Fruit fly (Drosophila melanogaster) whole organism, embryonic: ENCODE data around the gene Sas-6.

Source experiments
- Ada2b ChIP-seq: fragments of 200-800 bp; sonication (Bioruptor generic); IDR thresholded peaks from 2 replicates; pipeline ENCODE4 v1.3.6; 2022; ENCODE audit warnings: missing biosample characterization, missing genetic modification characterization
- Atf-2 ChIP-seq: fragments of 200-800 bp; sonication (Bioruptor generic); optimal IDR thresholded peaks from 2 replicates; lab custom pipeline; 2016; ENCODE audit warnings: missing biosample characterization, missing genetic modification characterization
- B-H2 ChIP-seq: fragments of 200-800 bp; sonication (Bioruptor generic); optimal IDR thresholded peaks from 2 replicates; lab custom pipeline; 2018; ENCODE audit warnings: missing biosample characterization, mild to moderate bottlenecking, missing genetic modification characterization
- Bteb2 ChIP-seq: fragments of 200-800 bp; sonication (Bioruptor generic); optimal IDR thresholded peaks from 2 replicates; lab custom pipeline; 2016; ENCODE audit warnings: missing biosample characterization, missing genetic modification characterization
- CG10565 ChIP-seq: fragments of 200-800 bp; sonication (Bioruptor generic); optimal IDR thresholded peaks from 3 replicates; lab custom pipeline; 2016; ENCODE audit warnings: missing biosample characterization, mild to moderate bottlenecking, missing genetic modification characterization
- CG11504 ChIP-seq: fragments of 200-800 bp; sonication (Bioruptor generic); optimal IDR thresholded peaks from 3 replicates; lab custom pipeline; 2019; ENCODE audit warnings: missing biosample characterization, mild to moderate bottlenecking, missing genetic modification characterization, moderate library complexity
- CG12071 ChIP-seq: fragments of 200-800 bp; sonication (Bioruptor generic); optimal IDR thresholded peaks from 3 replicates; lab custom pipeline; 2018; ENCODE audit warnings: missing biosample characterization, mild to moderate bottlenecking, missing genetic modification characterization
- CG12942 ChIP-seq: fragments of 200-800 bp; sonication (Bioruptor generic); optimal IDR thresholded peaks from 3 replicates; lab custom pipeline; 2016; ENCODE audit warnings: missing biosample characterization, missing genetic modification characterization
- CG15601 ChIP-seq: fragments of 200-800 bp; sonication (Bioruptor generic); optimal IDR thresholded peaks from 3 replicates; lab custom pipeline; 2019; ENCODE audit warnings: missing biosample characterization, mild to moderate bottlenecking, missing genetic modification characterization, moderate library complexity
- CG17359 ChIP-seq: fragments of 200-800 bp; sonication (Bioruptor generic); optimal IDR thresholded peaks from 3 replicates; lab custom pipeline; 2018; ENCODE audit warnings: missing biosample characterization, mild to moderate bottlenecking, missing genetic modification characterization, moderate library complexity
- CG17385 ChIP-seq: fragments of 200-800 bp; sonication (Bioruptor generic); optimal IDR thresholded peaks from 3 replicates; lab custom pipeline; 2018; ENCODE audit warnings: missing biosample characterization, mild to moderate bottlenecking, missing genetic modification characterization
- CG17612 ChIP-seq: fragments of 200-800 bp; sonication (Bioruptor generic); IDR thresholded peaks from 2 replicates; pipeline ENCODE4 v1.3.6; 2022; ENCODE audit warnings: missing biosample characterization, missing genetic modification characterization
- CG17802 ChIP-seq: fragments of 200-800 bp; sonication (Bioruptor generic); optimal IDR thresholded peaks from 2 replicates; lab custom pipeline; 2018; ENCODE audit warnings: missing biosample characterization, mild to moderate bottlenecking, missing genetic modification characterization, moderate library complexity
- CG18476 ChIP-seq: fragments of 200-800 bp; sonication (Bioruptor generic); optimal IDR thresholded peaks from 2 replicates; lab custom pipeline; 2016; ENCODE audit warnings: missing biosample characterization, mild to moderate bottlenecking, missing genetic modification characterization
- CG2120 ChIP-seq: fragments of 200-800 bp; sonication (Bioruptor generic); optimal IDR thresholded peaks from 3 replicates; lab custom pipeline; 2016; ENCODE audit warnings: missing biosample characterization, missing genetic modification characterization
- CG33557 ChIP-seq: fragments of 200-800 bp; sonication (Bioruptor generic); optimal IDR thresholded peaks from 2 replicates; lab custom pipeline; 2019; ENCODE audit warnings: missing biosample characterization, mild to moderate bottlenecking, missing genetic modification characterization, moderate library complexity
- CG34224 ChIP-seq: fragments of 200-800 bp; sonication (Bioruptor generic); IDR thresholded peaks from 3 replicates; pipeline ENCODE4 v1.3.6; 2022; ENCODE audit warnings: missing biosample characterization, missing genetic modification characterization; ENCODE audit not compliant: partially characterized antibody
- CG34376 ChIP-seq: fragments of 200-800 bp; sonication (Bioruptor generic); optimal IDR thresholded peaks from 2 replicates; lab custom pipeline; 2018; ENCODE audit warnings: missing biosample characterization, mild to moderate bottlenecking, missing genetic modification characterization
- CG4730 ChIP-seq: fragments of 200-800 bp; sonication (Bioruptor generic); IDR thresholded peaks from 2 replicates; pipeline ENCODE4 v1.3.6; 2022; ENCODE audit warnings: missing biosample characterization, missing genetic modification characterization
- CG7745 ChIP-seq: fragments of 200-800 bp; sonication (Bioruptor generic); optimal IDR thresholded peaks from 2 replicates; lab custom pipeline; 2018; ENCODE audit warnings: missing biosample characterization, mild to moderate bottlenecking, missing genetic modification characterization, moderate library complexity
- Camta ChIP-seq: fragments of 200-800 bp; sonication (Bioruptor generic); optimal IDR thresholded peaks from 2 replicates; lab custom pipeline; 2016; ENCODE audit warnings: missing biosample characterization, missing genetic modification characterization
- D19B ChIP-seq: fragments of 200-800 bp; sonication (Bioruptor generic); optimal IDR thresholded peaks from 2 replicates; lab custom pipeline; 2017; ENCODE audit warnings: missing biosample characterization, mild to moderate bottlenecking, missing genetic modification characterization
- Deaf1 ChIP-seq: fragments of 200-800 bp; optimal IDR thresholded peaks from 3 replicates; lab custom pipeline; 2019; ENCODE audit warnings: missing biosample characterization, mild to moderate bottlenecking, missing genetic modification characterization, moderate library complexity
- Doc2 ChIP-seq: fragments of 200-800 bp; sonication (Bioruptor generic); IDR thresholded peaks from 2 replicates; pipeline ENCODE4 v1.3.6; 2022; ENCODE audit warnings: missing biosample characterization, missing genetic modification characterization
- Doc3 ChIP-seq: fragments of 200-800 bp; sonication (Bioruptor generic); IDR thresholded peaks from 3 replicates; pipeline ENCODE4 v1.3.6; 2022; ENCODE audit warnings: missing biosample characterization, missing genetic modification characterization; ENCODE audit not compliant: partially characterized antibody
- Ets97D ChIP-seq: fragments of 200-800 bp; sonication (Bioruptor generic); optimal IDR thresholded peaks from 3 replicates; lab custom pipeline; 2016; ENCODE audit warnings: missing biosample characterization, missing genetic modification characterization
- MBD-R2 ChIP-seq: fragments of 200-800 bp; sonication (Bioruptor generic); IDR thresholded peaks from 2 replicates; pipeline ENCODE4 v1.3.6; 2022; ENCODE audit warnings: missing biosample characterization, missing genetic modification characterization
- Oli ChIP-seq: fragments of 200-800 bp; sonication (Bioruptor generic); optimal IDR thresholded peaks from 2 replicates; lab custom pipeline; 2018; ENCODE audit warnings: missing biosample characterization, mild to moderate bottlenecking, missing genetic modification characterization, moderate library complexity
- Xrp1 ChIP-seq: fragments of 200-800 bp; sonication (Bioruptor generic); IDR thresholded peaks from 2 replicates; pipeline ENCODE4 v1.3.6; 2022; ENCODE audit warnings: missing biosample characterization, missing genetic modification characterization
- disco-r ChIP-seq: fragments of 200-800 bp; sonication (Bioruptor generic); optimal IDR thresholded peaks from 2 replicates; lab custom pipeline; 2016; ENCODE audit warnings: missing biosample characterization, missing genetic modification characterization
- dm ChIP-seq: fragments of 200-800 bp; sonication (Bioruptor generic); optimal IDR thresholded peaks from 3 replicates; lab custom pipeline; 2016; ENCODE audit warnings: missing biosample characterization, missing genetic modification characterization
- dmrt11E ChIP-seq: fragments of 200-800 bp; sonication (Bioruptor generic); optimal IDR thresholded peaks from 3 replicates; lab custom pipeline; 2018; ENCODE audit warnings: missing biosample characterization, mild to moderate bottlenecking, missing genetic modification characterization, moderate library complexity
- ewg ChIP-seq: fragments of 200-800 bp; sonication (Bioruptor generic); optimal IDR thresholded peaks from 3 replicates; lab custom pipeline; 2017; ENCODE audit warnings: mild to moderate bottlenecking, missing biosample characterization, missing genetic modification reagents, missing genetic modification characterization
- gce ChIP-seq: fragments of 200-800 bp; sonication (Bioruptor generic); IDR thresholded peaks from 3 replicates; pipeline ENCODE4 v1.3.6; 2022; ENCODE audit warnings: missing biosample characterization, missing genetic modification characterization
- jing ChIP-seq: fragments of 200-800 bp; sonication (Bioruptor generic); optimal IDR thresholded peaks from 2 replicates; lab custom pipeline; 2018; ENCODE audit warnings: missing biosample characterization, mild to moderate bottlenecking, missing genetic modification characterization
- jumu ChIP-seq: fragments of 200-800 bp; sonication (Bioruptor generic); optimal IDR thresholded peaks from 3 replicates; lab custom pipeline; 2016; ENCODE audit warnings: missing biosample characterization, missing genetic modification characterization
- knrl ChIP-seq: fragments of 200-800 bp; sonication (Bioruptor generic); IDR thresholded peaks from 3 replicates; pipeline ENCODE4 v1.3.6; 2022; ENCODE audit warnings: missing biosample characterization, missing genetic modification characterization; ENCODE audit not compliant: partially characterized antibody
- nmo ChIP-seq: fragments of 200-800 bp; sonication (Bioruptor generic); optimal IDR thresholded peaks from 2 replicates; lab custom pipeline; 2018; ENCODE audit warnings: missing biosample characterization, mild to moderate bottlenecking, missing genetic modification characterization, moderate library complexity
- pho ChIP-seq: fragments of 200-800 bp; sonication (Bioruptor generic); optimal IDR thresholded peaks from 2 replicates; lab custom pipeline; 2016; ENCODE audit warnings: missing biosample characterization, missing genetic modification characterization
- pnt ChIP-seq: fragments of 200-800 bp; sonication (Bioruptor generic); optimal IDR thresholded peaks from 3 replicates; lab custom pipeline; 2016; ENCODE audit warnings: missing biosample characterization, missing genetic modification characterization
- run ChIP-seq: fragments of 200-800 bp; sonication (Bioruptor generic); optimal IDR thresholded peaks from 3 replicates; lab custom pipeline; 2018; ENCODE audit warnings: missing biosample characterization, mild to moderate bottlenecking, missing genetic modification characterization
- sd ChIP-seq: fragments of 200-800 bp; sonication (Bioruptor generic); optimal IDR thresholded peaks from 3 replicates; lab custom pipeline; 2018; ENCODE audit warnings: missing biosample characterization, mild to moderate bottlenecking, missing genetic modification characterization, moderate library complexity
- seq ChIP-seq: fragments of 200-800 bp; sonication (Bioruptor generic); IDR thresholded peaks from 2 replicates; pipeline ENCODE4 v1.3.6; 2022; ENCODE audit warnings: missing biosample characterization, missing genetic modification characterization
- slp2 ChIP-seq: fragments of 200-800 bp; sonication (Bioruptor generic); optimal IDR thresholded peaks from 2 replicates; lab custom pipeline; 2016; ENCODE audit warnings: missing biosample characterization, missing genetic modification characterization
- sqz ChIP-seq: fragments of 200-800 bp; sonication (Bioruptor generic); optimal IDR thresholded peaks from 3 replicates; lab custom pipeline; 2018; ENCODE audit warnings: missing biosample characterization, mild to moderate bottlenecking, missing genetic modification characterization
- ssp ChIP-seq: fragments of 200-800 bp; sonication (Bioruptor generic); IDR thresholded peaks from 2 replicates; pipeline ENCODE4 v1.3.6; 2022; ENCODE audit warnings: missing biosample characterization, missing genetic modification characterization
- unpg ChIP-seq: fragments of 200-800 bp; sonication (Bioruptor generic); optimal IDR thresholded peaks from 3 replicates; lab custom pipeline; 2018; ENCODE audit warnings: missing biosample characterization, mild to moderate bottlenecking, missing genetic modification characterization, moderate library complexity
- zen2 ChIP-seq: fragments of 200-800 bp; sonication (Bioruptor generic); IDR thresholded peaks from 3 replicates; pipeline ENCODE4 v1.3.6; 2022; ENCODE audit warnings: missing biosample characterization, missing genetic modification characterization; ENCODE audit not compliant: partially characterized antibody
- zfh2 ChIP-seq: fragments of 200-800 bp; sonication (Bioruptor generic); optimal IDR thresholded peaks from 2 replicates; lab custom pipeline; 2016; ENCODE audit warnings: missing biosample characterization, missing genetic modification characterization

Sas-6 gene

DNA sequence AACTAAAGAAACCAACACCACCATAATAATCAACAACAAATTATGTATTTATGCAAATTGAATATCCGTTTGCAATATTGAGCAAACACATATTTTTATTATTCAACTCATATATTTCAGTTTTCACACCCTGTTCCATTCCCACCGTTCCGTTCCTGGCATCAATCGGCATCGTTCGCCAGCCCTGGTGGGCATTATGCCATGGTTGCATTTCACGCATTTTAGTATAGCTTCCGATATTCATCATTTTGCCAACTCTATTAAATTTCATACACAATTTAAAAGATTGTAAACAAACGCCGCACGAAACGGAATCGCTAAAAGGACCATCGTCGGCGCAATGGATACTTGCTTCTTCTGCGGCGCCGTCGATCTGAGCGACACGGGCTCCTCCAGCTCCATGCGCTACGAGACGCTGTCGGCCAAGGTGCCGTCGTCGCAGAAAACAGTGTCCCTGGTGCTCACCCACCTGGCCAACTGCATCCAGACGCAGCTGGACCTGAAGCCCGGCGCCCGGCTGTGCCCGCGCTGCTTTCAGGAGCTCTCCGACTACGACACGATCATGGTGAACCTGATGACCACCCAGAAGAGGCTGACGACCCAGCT is 48.1 kb downstream of the Sas-6 start, which contains the start of gene Sry-delta (continued):
- TF ChIP-seq CG11504 (tag; lab: Kevin White, UChicago) (no peak), CG17359 (tag; lab: Kevin White, UChicago) (peak; percentile 73), CG7745 (no peak), Xrp1 (GFP tag; lab: Robert Waterston, UW) (peak; percentile 68; the same call in 1 of the 2 replicates), unpg (GFP tag; lab: Kevin White, UChicago) (peak; percentile 68), Camta (GFP tag; lab: Kevin White, UChicago) (peak; percentile 78), pnt (GFP tag; lab: Kevin White, UChicago) (peak; percentile 86), jing (GFP tag; lab: Kevin White, UChicago) (no peak), CG15601 (peak; percentile 78), CG33557 (GFP tag; lab: Kevin White, UChicago) (peak; percentile 52), disco-r (GFP tag; lab: Kevin White, UChicago) (peak; percentile 57), zen2 (GFP tag; lab: Robert Waterston, UW) (no peak; the same call in 2 of the 3 replicates), sqz (GFP tag; lab: Kevin White, UChicago) (no peak), CG2120 (GFP tag; lab: Kevin White, UChicago) (peak; percentile 93), Ets97D (GFP tag; lab: Kevin White, UChicago) (peak; percentile 97), CG17612 (GFP tag; lab: Robert Waterston, UW) (no peak; the same call in 1 of the 2 replicates), Doc3 (GFP tag; lab: Robert Waterston, UW) (peak; percentile 65; the same call in 2 of the 3 replicates), gce (0 out of 3 replicates have a peak, but pooled peaks have one; percentile 20), CG12071 (GFP tag; lab: Kevin White, UChicago) (no peak), run (tag; lab: Kevin White, UChicago) (no peak), CG17385 (no peak), Deaf1 (tag; lab: Kevin White, UChicago) (no peak), CG18476 (GFP tag; lab: Kevin White, UChicago) (peak; percentile 53), seq (GFP tag; lab: Robert Waterston, UW) (no peak; the same call in 1 of the 2 replicates), Doc2 (GFP tag; lab: Robert Waterston, UW) (no peak), sd (tag; lab: Kevin White, UChicago) (no peak), nmo (GFP tag; lab: Kevin White, UChicago) (peak; percentile 81), Bteb2 (GFP tag; lab: Kevin White, UChicago) (peak; percentile 74), CG34224 (peak; percentile 76), dm (GFP tag; lab: Kevin White, UChicago) (peak; percentile 82), Ada2b (GFP tag; lab: Robert Waterston, UW) (peak; percentile 77), knrl (GFP tag; lab: Robert Waterston, UW) (peak; percentile 79), zfh2 (GFP tag; lab: Kevin White, UChicago) (peak; percentile 95), MBD-R2 (GFP tag; lab: Robert Waterston, UW) (peak; percentile 98), jumu (GFP tag; lab: Kevin White, UChicago) (peak; percentile 86), CG10565 (GFP tag; lab: Kevin White, UChicago) (no peak), Oli (no peak), CG4730 (peak; percentile 62), ssp (peak; percentile 83), B-H2 (GFP tag; lab: Kevin White, UChicago) (peak; percentile 90), CG34376 (GFP tag; lab: Kevin White, UChicago) (peak; percentile 72), D19B (no peak), dmrt11E (tag; lab: Kevin White, UChicago) (peak; percentile 59), pho (peak; percentile 91), slp2 (GFP tag; lab: Kevin White, UChicago) (peak; percentile 77), ewg (GFP tag; lab: Kevin White, UChicago) (no peak), CG12942 (GFP tag; lab: Kevin White, UChicago) (peak; percentile 86), Atf-2 (peak; percentile 58), CG17802 (tag; lab: Kevin White, UChicago) (peak; percentile 83)
